Fruit fly (Drosophila melanogaster) whole organism, embryonic: ENCODE data around the gene WRNexo.

Experiments used
- Abd-B ChIP-seq: fragments of 200-800 bp; sonication (Bioruptor generic); optimal IDR thresholded peaks from 2 replicates; lab custom pipeline; 2018; ENCODE audit warnings: missing biosample characterization, mild to moderate bottlenecking, missing genetic modification characterization, moderate library complexity
- Aef1 ChIP-seq: fragments of 200-800 bp; sonication (Bioruptor generic); IDR thresholded peaks from 3 replicates; pipeline ENCODE4 v1.3.6; 2022; ENCODE audit warnings: missing biosample characterization, missing genetic modification characterization
- Atf6 ChIP-seq: fragments of 200-800 bp; sonication (Bioruptor generic); IDR thresholded peaks from 2 replicates; pipeline ENCODE4 v1.3.6; 2022; ENCODE audit warnings: missing biosample characterization, missing genetic modification characterization
- Bteb2 ChIP-seq: fragments of 200-800 bp; sonication (Bioruptor generic); optimal IDR thresholded peaks from 2 replicates; lab custom pipeline; 2016; ENCODE audit warnings: missing biosample characterization, missing genetic modification characterization
- CG10431 ChIP-seq: fragments of 200-800 bp; sonication (Bioruptor generic); optimal IDR thresholded peaks from 3 replicates; lab custom pipeline; 2018; ENCODE audit warnings: missing biosample characterization, mild to moderate bottlenecking, missing genetic modification characterization
- CG16813 ChIP-seq: fragments of 200-800 bp; sonication (Bioruptor generic); IDR thresholded peaks from 3 replicates; pipeline ENCODE4 v1.3.6; 2022; ENCODE audit warnings: missing biosample characterization, missing genetic modification characterization; ENCODE audit not compliant: partially characterized antibody
- CG2120 ChIP-seq: fragments of 200-800 bp; sonication (Bioruptor generic); optimal IDR thresholded peaks from 3 replicates; lab custom pipeline; 2016; ENCODE audit warnings: missing biosample characterization, missing genetic modification characterization
- CG2678 ChIP-seq: fragments of 200-800 bp; sonication (Bioruptor generic); optimal IDR thresholded peaks from 3 replicates; lab custom pipeline; 2019; ENCODE audit warnings: missing biosample characterization, mild to moderate bottlenecking, missing genetic modification characterization, moderate library complexity
- CG2889 ChIP-seq: fragments of 200-800 bp; sonication (Bioruptor generic); IDR thresholded peaks from 3 replicates; pipeline ENCODE4 v1.3.6; 2022; ENCODE audit warnings: missing biosample characterization, missing genetic modification characterization
- CG32532 ChIP-seq: fragments of 200-800 bp; sonication (Bioruptor generic); IDR thresholded peaks from 2 replicates; pipeline ENCODE4 v1.3.6; 2022; ENCODE audit warnings: missing biosample characterization, missing genetic modification characterization
- CG3407 ChIP-seq: fragments of 200-800 bp; sonication (Bioruptor generic); optimal IDR thresholded peaks from 2 replicates; lab custom pipeline; 2018; ENCODE audit warnings: missing biosample characterization, mild to moderate bottlenecking, missing genetic modification characterization
- CG34376 ChIP-seq: fragments of 200-800 bp; sonication (Bioruptor generic); optimal IDR thresholded peaks from 2 replicates; lab custom pipeline; 2018; ENCODE audit warnings: missing biosample characterization, mild to moderate bottlenecking, missing genetic modification characterization
- CG4854 ChIP-seq: fragments of 200-800 bp; sonication (Bioruptor generic); optimal IDR thresholded peaks from 2 replicates; lab custom pipeline; 2016; ENCODE audit warnings: missing biosample characterization, missing genetic modification characterization, inconsistent platforms
- CG6175 ChIP-seq: fragments of 200-800 bp; sonication (Bioruptor generic); IDR thresholded peaks from 3 replicates; pipeline ENCODE4 v1.3.6; 2022; ENCODE audit warnings: missing biosample characterization, missing genetic modification characterization
- CG6254 ChIP-seq: fragments of 200-800 bp; sonication (Bioruptor generic); optimal IDR thresholded peaks from 3 replicates; lab custom pipeline; 2017; ENCODE audit warnings: mild to moderate bottlenecking, missing biosample characterization, missing genetic modification reagents, missing genetic modification characterization
- CG6765 ChIP-seq: fragments of 200-800 bp; sonication (Bioruptor generic); optimal IDR thresholded peaks from 3 replicates; lab custom pipeline; 2017; ENCODE audit warnings: missing biosample characterization, mild to moderate bottlenecking, missing genetic modification characterization
- CG6854 ChIP-seq: fragments of 200-800 bp; sonication (Bioruptor generic); optimal IDR thresholded peaks from 3 replicates; lab custom pipeline; 2017; ENCODE audit warnings: missing biosample characterization, mild to moderate bottlenecking, missing genetic modification characterization
- CG7556 ChIP-seq: fragments of 200-800 bp; sonication (Bioruptor generic); optimal IDR thresholded peaks from 2 replicates; lab custom pipeline; 2017; ENCODE audit warnings: missing biosample characterization, mild to moderate bottlenecking, missing genetic modification characterization
- CHES-1-like ChIP-seq: fragments of 200-800 bp; sonication (Bioruptor generic); optimal IDR thresholded peaks from 2 replicates; lab custom pipeline; 2016; ENCODE audit warnings: missing biosample characterization, missing genetic modification characterization
- Dref ChIP-seq: fragments of 200-800 bp; sonication (Bioruptor generic); IDR thresholded peaks from 2 replicates; pipeline ENCODE4 v1.3.6; 2022; ENCODE audit warnings: missing biosample characterization, missing genetic modification characterization
- Eip74EF ChIP-seq, 2 experiments: fragments of 200-800 bp in 1 of 2; fragments of >200 bp in 1 of 2; sonication (Bioruptor generic) in 1 of 2; optimal IDR thresholded peaks; 2 replicates each; lab custom pipeline; 2017 to 2019; ENCODE audit warnings: missing biosample characterization in 2 of 2, missing genetic modification characterization in 2 of 2, mild to moderate bottlenecking in 1 of 2, moderate library complexity in 1 of 2
- Gug ChIP-seq: fragments of 200-800 bp; sonication (Bioruptor generic); IDR thresholded peaks from 4 replicates; pipeline ENCODE4 v1.3.6; 2022; ENCODE audit warnings: missing biosample characterization, missing genetic modification characterization
- Hmr ChIP-seq: fragments of 200-800 bp; sonication (Bioruptor generic); optimal IDR thresholded peaks from 3 replicates; lab custom pipeline; 2017; ENCODE audit warnings: mild to moderate bottlenecking, missing biosample characterization, missing genetic modification reagents, missing genetic modification characterization
- Hr3 ChIP-seq: fragments of 200-800 bp; sonication (Bioruptor generic); optimal IDR thresholded peaks from 3 replicates; lab custom pipeline; 2016; ENCODE audit warnings: missing biosample characterization, missing genetic modification characterization
- Hr39 ChIP-seq: fragments of >200 bp; optimal IDR thresholded peaks from 2 replicates; lab custom pipeline; 2017
- Hsf ChIP-seq: fragments of 200-800 bp; sonication (Bioruptor generic); optimal IDR thresholded peaks from 3 replicates; lab custom pipeline; 2016; ENCODE audit warnings: missing biosample characterization, missing genetic modification characterization
- NC2β ChIP-seq: fragments of 200-800 bp; sonication (Bioruptor generic); optimal IDR thresholded peaks from 2 replicates; lab custom pipeline; 2016; ENCODE audit warnings: missing biosample characterization, missing genetic modification characterization
- NK7.1 ChIP-seq: fragments of 200-800 bp; sonication (Bioruptor generic); optimal IDR thresholded peaks from 3 replicates; lab custom pipeline; 2016; ENCODE audit warnings: missing biosample characterization, missing genetic modification characterization
- Opbp ChIP-seq: fragments of 200-800 bp; sonication (Bioruptor generic); IDR thresholded peaks from 3 replicates; pipeline ENCODE4 v1.3.6; 2022; ENCODE audit warnings: missing biosample characterization, missing genetic modification characterization; ENCODE audit not compliant: partially characterized antibody
- Optix ChIP-seq: fragments of 200-800 bp; sonication (Bioruptor generic); IDR thresholded peaks from 3 replicates; pipeline ENCODE4 v1.3.6; 2022; ENCODE audit warnings: missing biosample characterization, missing genetic modification characterization
- Ravus ChIP-seq: fragments of 200-800 bp; sonication (Bioruptor generic); IDR thresholded peaks from 2 replicates; pipeline ENCODE4 v1.3.6; 2022; ENCODE audit warnings: missing biosample characterization, missing genetic modification characterization
- Spps ChIP-seq: fragments of 200-800 bp; sonication (Bioruptor generic); optimal IDR thresholded peaks from 2 replicates; lab custom pipeline; 2018; ENCODE audit warnings: missing biosample characterization, mild to moderate bottlenecking, missing genetic modification characterization
- Sry-δ ChIP-seq: fragments of 200-800 bp; sonication (Bioruptor generic); optimal IDR thresholded peaks from 2 replicates; lab custom pipeline; 2016; ENCODE audit warnings: missing biosample characterization, missing genetic modification characterization
- Stat92E ChIP-seq, 3 experiments: fragments of >200 bp in 2 of 3; fragments of 200-800 bp in 1 of 3; sonication (Bioruptor generic) in 1 of 3; optimal IDR thresholded peaks; 2 replicates each; lab custom pipeline; 2017 to 2019; ENCODE audit warnings: missing biosample characterization in 3 of 3, missing genetic modification characterization in 3 of 3, mild to moderate bottlenecking in 1 of 3, moderate library complexity in 1 of 3
- ato ChIP-seq: fragments of 200-800 bp; sonication (Bioruptor generic); IDR thresholded peaks from 2 replicates; pipeline ENCODE4 v1.3.6; 2022; ENCODE audit warnings: missing biosample characterization, missing genetic modification characterization; ENCODE audit not compliant: partially characterized antibody
- bab2 ChIP-seq: fragments of 200-800 bp; sonication (Bioruptor generic); optimal IDR thresholded peaks from 2 replicates; lab custom pipeline; 2016; ENCODE audit warnings: missing biosample characterization, missing genetic modification characterization
- cas ChIP-seq: fragments of 200-800 bp; sonication (Bioruptor generic); IDR thresholded peaks from 2 replicates; pipeline ENCODE4 v1.3.6; 2022; ENCODE audit warnings: missing biosample characterization, missing genetic modification characterization
- chm ChIP-seq: fragments of 200-800 bp; sonication (Bioruptor generic); IDR thresholded peaks from 2 replicates; pipeline ENCODE4 v1.3.6; 2022; ENCODE audit warnings: missing biosample characterization, missing genetic modification characterization
- crp ChIP-seq, 2 experiments: fragments of 200-800 bp; sonication (Bioruptor generic); optimal IDR thresholded peaks; 2 replicates in 1 of 2; 3 replicates in 1 of 2; lab custom pipeline; 2017; ENCODE audit warnings: missing biosample characterization in 2 of 2, missing genetic modification characterization in 2 of 2, mild to moderate bottlenecking in 1 of 2, moderate library complexity in 1 of 2
- exex ChIP-seq: fragments of 200-800 bp; sonication (Bioruptor generic); optimal IDR thresholded peaks from 4 replicates; lab custom pipeline; 2018; ENCODE audit warnings: missing biosample characterization, mild to moderate bottlenecking, missing genetic modification characterization, moderate library complexity
- gcm2 ChIP-seq: fragments of 200-800 bp; sonication (Bioruptor generic); optimal IDR thresholded peaks from 2 replicates; lab custom pipeline; 2016; ENCODE audit warnings: missing biosample characterization, missing genetic modification characterization
- grn ChIP-seq: fragments of 200-800 bp; sonication (Bioruptor generic); optimal IDR thresholded peaks from 3 replicates; lab custom pipeline; 2017; ENCODE audit warnings: missing biosample characterization, missing genetic modification characterization
- gsb ChIP-seq: fragments of 200-800 bp; sonication (Bioruptor generic); IDR thresholded peaks from 2 replicates; pipeline ENCODE4 v1.3.6; 2022; ENCODE audit warnings: missing biosample characterization, missing genetic modification characterization
- gt ChIP-seq: fragments of 200-800 bp; sonication (Bioruptor generic); IDR thresholded peaks from 2 replicates; pipeline ENCODE4 v1.3.6; 2022; ENCODE audit warnings: missing biosample characterization, missing genetic modification characterization
- ken ChIP-seq: fragments of 200-800 bp; sonication (Bioruptor generic); IDR thresholded peaks from 3 replicates; pipeline ENCODE4 v1.3.6; 2022; ENCODE audit warnings: missing biosample characterization, missing genetic modification characterization
- knrl ChIP-seq: fragments of 200-800 bp; sonication (Bioruptor generic); IDR thresholded peaks from 3 replicates; pipeline ENCODE4 v1.3.6; 2022; ENCODE audit warnings: missing biosample characterization, missing genetic modification characterization; ENCODE audit not compliant: partially characterized antibody
- peb ChIP-seq: fragments of 200-800 bp; sonication (Bioruptor generic); IDR thresholded peaks from 2 replicates; pipeline ENCODE4 v1.3.6; 2022; ENCODE audit warnings: missing biosample characterization, missing genetic modification characterization
- phol ChIP-seq: fragments of 200-800 bp; sonication (Bioruptor generic); optimal IDR thresholded peaks from 3 replicates; lab custom pipeline; 2018; ENCODE audit warnings: missing biosample characterization, mild to moderate bottlenecking, missing genetic modification characterization, moderate library complexity
- repo ChIP-seq: fragments of 200-800 bp; sonication (Bioruptor generic); optimal IDR thresholded peaks from 2 replicates; lab custom pipeline; 2016; ENCODE audit warnings: missing biosample characterization, missing genetic modification characterization
- ro ChIP-seq: fragments of 200-800 bp; sonication (Bioruptor generic); IDR thresholded peaks from 2 replicates; pipeline ENCODE4 v1.3.6; 2022; ENCODE audit warnings: missing biosample characterization, missing genetic modification characterization
- sisA ChIP-seq: fragments of 200-800 bp; sonication (Bioruptor generic); IDR thresholded peaks from 2 replicates; pipeline ENCODE4 v1.3.6; 2022; ENCODE audit warnings: missing biosample characterization, missing genetic modification characterization
- unc-4 ChIP-seq: fragments of 200-800 bp; sonication (Bioruptor generic); IDR thresholded peaks from 2 replicates; pipeline ENCODE4 v1.3.6; 2022; ENCODE audit warnings: missing biosample characterization, missing genetic modification characterization; ENCODE audit not compliant: partially characterized antibody

Gene WRNexo

DNA sequence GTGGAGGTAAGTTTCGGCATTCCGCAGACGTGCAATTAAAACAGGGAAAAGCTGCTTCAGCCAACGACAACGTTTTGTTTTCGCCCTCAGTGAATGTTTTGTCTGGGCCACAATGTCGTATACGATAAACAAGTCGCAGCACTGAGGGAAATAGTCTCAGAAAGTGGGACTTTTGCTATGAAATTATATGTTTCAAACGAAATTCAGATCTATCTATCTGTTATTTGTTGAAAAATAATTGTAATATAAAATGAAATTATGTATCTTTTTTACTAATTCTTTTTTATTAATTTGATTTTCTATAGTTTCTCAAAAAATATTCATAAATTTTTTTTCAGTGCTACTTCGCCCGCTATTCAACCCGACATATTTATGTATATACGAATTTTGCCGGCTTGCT lies 27.5 kb upstream of the WRNexo start (continued):
- TF ChIP-seq CG16813 (GFP tag; lab: Robert Waterston, UW) = no peak
- no peak for TF ChIP-seq knrl
- peak; percentile 9 for TF ChIP-seq CG3407
- no peak for TF ChIP-seq ato
- no peak for TF ChIP-seq CG6254 (GFP tag; lab: Kevin White, UChicago)
- no peak for TF ChIP-seq chm
- no peak for TF ChIP-seq Hsf (GFP tag; lab: Kevin White, UChicago)
- TF ChIP-seq gt (GFP tag; lab: Robert Waterston, UW) = no peak
- TF ChIP-seq CG32532 = peak; percentile 73
- no peak for TF ChIP-seq gcm2
- no peak for TF ChIP-seq gsb (GFP tag; lab: Robert Waterston, UW)
- peak; percentile 6 for TF ChIP-seq bab2 (GFP tag; lab: Kevin White, UChicago)
- TF ChIP-seq phol = peak; percentile 28
- no peak for TF ChIP-seq repo
- TF ChIP-seq Atf6 (GFP tag; lab: Robert Waterston, UW) = peak; percentile 62; the same call in 1 of the 2 replicates
- no peak for TF ChIP-seq Bteb2
- TF ChIP-seq CG6854 (GFP tag; lab: Kevin White, UChicago) = no peak
- no peak for TF ChIP-seq grn (GFP tag; lab: Kevin White, UChicago)
- TF ChIP-seq Gug = peak; percentile 26; the same call in 1 of the 4 replicates
- no peak for TF ChIP-seq exex (tag; lab: Kevin White, UChicago)
- TF ChIP-seq NK7.1 (GFP tag; lab: Kevin White, UChicago) = no peak
- TF ChIP-seq Sry-δ (GFP tag; lab: Kevin White, UChicago) = no peak
- no peak for TF ChIP-seq Optix (GFP tag; lab: Robert Waterston, UW)
- TF ChIP-seq Aef1 (GFP tag; lab: Robert Waterston, UW) = no peak
- peak; percentile 24 for TF ChIP-seq Hr3 (GFP tag; lab: Kevin White, UChicago)
- peak; percentile 54 for TF ChIP-seq Hmr (GFP tag; lab: Kevin White, UChicago)
- no peak for TF ChIP-seq ro (GFP tag; lab: Robert Waterston, UW)
- TF ChIP-seq CG4854 (GFP tag; lab: Kevin White, UChicago) = no peak
- no peak for TF ChIP-seq Spps (tag; lab: Kevin White, UChicago)
- no peak for TF ChIP-seq Stat92E (GFP tag; optimal IDR thresholded peaks at IDR 0.05; lab: Kevin White, UChicago)
- TF ChIP-seq CG34376 (GFP tag; lab: Kevin White, UChicago) = no peak
- no peak for TF ChIP-seq CHES-1-like (GFP tag; lab: Kevin White, UChicago)
- no peak for TF ChIP-seq CG10431 (GFP tag; lab: Kevin White, UChicago)
- TF ChIP-seq CG7556 (GFP tag; lab: Kevin White, UChicago) = no peak
- TF ChIP-seq crp (GFP tag; optimal IDR thresholded peaks at IDR 0.05; lab: Kevin White, UChicago) = no peak
- no peak for TF ChIP-seq Opbp (GFP tag; lab: Robert Waterston, UW)
- TF ChIP-seq Dref = no peak
- TF ChIP-seq CG2678 = no peak
- peak; percentile 48 for TF ChIP-seq CG2120
- no peak for TF ChIP-seq cas
- TF ChIP-seq Ravus (GFP tag; lab: Robert Waterston, UW) = no peak
- no peak for TF ChIP-seq Abd-B (GFP tag; lab: Kevin White, UChicago)
- no peak for TF ChIP-seq unc-4 (GFP tag; lab: Robert Waterston, UW)
- peak; percentile 15 for TF ChIP-seq CG6765 (GFP tag; lab: Kevin White, UChicago)
- no peak for TF ChIP-seq peb (GFP tag; lab: Robert Waterston, UW)
- TF ChIP-seq NC2β (GFP tag; lab: Kevin White, UChicago) = no peak
- TF ChIP-seq CG2889 (GFP tag; lab: Robert Waterston, UW) = peak; percentile 41; the same call in 1 of the 3 replicates
- no peak for TF ChIP-seq Eip74EF (GFP tag; optimal IDR thresholded peaks at IDR 0.05; lab: Kevin White, UChicago)
- no peak for TF ChIP-seq ken (GFP tag; lab: Robert Waterston, UW)
- TF ChIP-seq Hr39 (lab: Kevin White, UChicago) = no peak
- no peak for TF ChIP-seq sisA (GFP tag; lab: Robert Waterston, UW)
- 0 out of 3 replicates have a peak, but pooled peaks have one; percentile 12 for TF ChIP-seq CG6175 (GFP tag; lab: Robert Waterston, UW)
